Fruit fly (Drosophila melanogaster) whole organism, embryonic: Measurements from ENCODE around the gene CG12945.
A peak's percentile ranks its signal among the peaks of the same experiment; 100 is the strongest.

Experiments used
- ATbp ChIP-seq: fragments of 200-800 bp; sonication (Bioruptor generic); optimal IDR thresholded peaks from 2 replicates; lab custom pipeline; 2017; ENCODE audit warnings: missing biosample characterization, mild to moderate bottlenecking, missing genetic modification characterization, missing genetic modification reagents
- Bgb ChIP-seq: fragments of 200-800 bp; sonication (Bioruptor generic); IDR thresholded peaks from 2 replicates; pipeline ENCODE4 v1.3.6; 2022; ENCODE audit warnings: missing biosample characterization, missing genetic modification characterization; ENCODE audit not compliant: partially characterized antibody
- CG10209 ChIP-seq: fragments of 200-800 bp; sonication (Bioruptor generic); optimal IDR thresholded peaks from 3 replicates; lab custom pipeline; 2017; ENCODE audit warnings: missing biosample characterization, mild to moderate bottlenecking, missing genetic modification characterization, missing genetic modification reagents
- CG10959 ChIP-seq: fragments of 200-800 bp; sonication (Bioruptor generic); IDR thresholded peaks from 2 replicates; pipeline ENCODE4 v1.3.6; 2022; ENCODE audit warnings: missing biosample characterization, missing genetic modification characterization
- CG11504 ChIP-seq: fragments of 200-800 bp; sonication (Bioruptor generic); optimal IDR thresholded peaks from 3 replicates; lab custom pipeline; 2019; ENCODE audit warnings: missing biosample characterization, mild to moderate bottlenecking, missing genetic modification characterization, moderate library complexity
- CG12299 ChIP-seq: fragments of 200-800 bp; sonication (Bioruptor generic); optimal IDR thresholded peaks from 2 replicates; lab custom pipeline; 2018; ENCODE audit warnings: missing biosample characterization, mild to moderate bottlenecking, missing genetic modification characterization
- CG12769 ChIP-seq: fragments of 200-800 bp; sonication (Bioruptor generic); optimal IDR thresholded peaks from 2 replicates; lab custom pipeline; 2019; ENCODE audit warnings: missing biosample characterization, mild to moderate bottlenecking, missing genetic modification characterization, moderate library complexity
- CG14050 ChIP-seq: fragments of 200-800 bp; sonication (Bioruptor generic); IDR thresholded peaks from 3 replicates; pipeline ENCODE4 v1.3.6; 2022; ENCODE audit warnings: missing biosample characterization, missing genetic modification characterization
- CG1647 ChIP-seq: fragments of 200-800 bp; sonication (Bioruptor generic); optimal IDR thresholded peaks from 3 replicates; lab custom pipeline; 2016; ENCODE audit warnings: missing biosample characterization, missing genetic modification characterization
- CG17802 ChIP-seq: fragments of 200-800 bp; sonication (Bioruptor generic); optimal IDR thresholded peaks from 2 replicates; lab custom pipeline; 2018; ENCODE audit warnings: missing biosample characterization, mild to moderate bottlenecking, missing genetic modification characterization, moderate library complexity
- CG18011 ChIP-seq: fragments of 200-800 bp; sonication (Bioruptor generic); optimal IDR thresholded peaks from 2 replicates; lab custom pipeline; 2017; ENCODE audit warnings: missing biosample characterization, missing genetic modification characterization, mild to moderate bottlenecking, moderate library complexity, missing genotype
- CG2129 ChIP-seq: fragments of 200-800 bp; sonication (Bioruptor generic); IDR thresholded peaks from 2 replicates; pipeline ENCODE4 v1.3.6; 2022; ENCODE audit warnings: missing biosample characterization, missing genetic modification characterization; ENCODE audit not compliant: partially characterized antibody
- CG2199 ChIP-seq: fragments of 200-800 bp; sonication (Bioruptor generic); IDR thresholded peaks from 3 replicates; pipeline ENCODE4 v1.3.6; 2022; ENCODE audit warnings: missing biosample characterization, missing genetic modification characterization
- CG31388 ChIP-seq: fragments of 200-800 bp; sonication (Bioruptor generic); optimal IDR thresholded peaks from 2 replicates; lab custom pipeline; 2016; ENCODE audit warnings: missing biosample characterization, missing genetic modification characterization
- CG3726 ChIP-seq: fragments of 200-800 bp; sonication (Bioruptor generic); IDR thresholded peaks from 3 replicates; pipeline ENCODE4, ENCODE4 v1.3.6; 2022; ENCODE audit warnings: missing biosample characterization, missing genetic modification characterization
- CG4404 ChIP-seq: fragments of 200-800 bp; sonication (Bioruptor generic); IDR thresholded peaks from 2 replicates; pipeline ENCODE4 v1.3.6; 2022; ENCODE audit warnings: missing biosample characterization, missing genetic modification characterization
- CG4820 ChIP-seq: fragments of 200-800 bp; sonication (Bioruptor generic); optimal IDR thresholded peaks from 3 replicates; lab custom pipeline; 2016; ENCODE audit warnings: missing biosample characterization, missing genetic modification characterization
- CG6175 ChIP-seq: fragments of 200-800 bp; sonication (Bioruptor generic); IDR thresholded peaks from 3 replicates; pipeline ENCODE4 v1.3.6; 2022; ENCODE audit warnings: missing biosample characterization, missing genetic modification characterization
- CG6813 ChIP-seq: fragments of 200-800 bp; sonication (Bioruptor generic); optimal IDR thresholded peaks from 2 replicates; lab custom pipeline; 2017; ENCODE audit warnings: missing biosample characterization, missing genetic modification characterization, mild to moderate bottlenecking, moderate library complexity, missing genetic modification reagents
- CG7839 ChIP-seq: fragments of 200-800 bp; sonication (Bioruptor generic); optimal IDR thresholded peaks from 3 replicates; lab custom pipeline; 2018; ENCODE audit warnings: missing biosample characterization, mild to moderate bottlenecking, missing genetic modification characterization, moderate library complexity
- CG8281 ChIP-seq: fragments of 200-800 bp; sonication (Bioruptor generic); optimal IDR thresholded peaks from 2 replicates; lab custom pipeline; 2018; ENCODE audit warnings: missing biosample characterization, mild to moderate bottlenecking, missing genetic modification characterization, moderate library complexity
- CG8944 ChIP-seq: fragments of 200-800 bp; sonication (Bioruptor generic); optimal IDR thresholded peaks from 3 replicates; lab custom pipeline; 2016; ENCODE audit warnings: missing biosample characterization, missing genetic modification characterization
- CG9437 ChIP-seq: fragments of 200-800 bp; sonication (Bioruptor generic); optimal IDR thresholded peaks from 2 replicates; lab custom pipeline; 2018; ENCODE audit warnings: missing biosample characterization, mild to moderate bottlenecking, missing genetic modification characterization
- CG9727 ChIP-seq: fragments of 200-800 bp; sonication (Bioruptor generic); optimal IDR thresholded peaks from 3 replicates; lab custom pipeline; 2017; ENCODE audit warnings: missing biosample characterization, mild to moderate bottlenecking, missing genetic modification characterization
- Camta ChIP-seq: fragments of 200-800 bp; sonication (Bioruptor generic); optimal IDR thresholded peaks from 2 replicates; lab custom pipeline; 2016; ENCODE audit warnings: missing biosample characterization, missing genetic modification characterization
- Dfd ChIP-seq, 2 experiments: fragments of >200 bp; optimal IDR thresholded peaks; 2 replicates each; lab custom pipeline; 2017; ENCODE audit warnings: missing biosample characterization in 2 of 2, missing genetic modification characterization in 2 of 2
- Gsc ChIP-seq: fragments of 200-800 bp; sonication (Bioruptor generic); IDR thresholded peaks from 2 replicates; pipeline ENCODE4 v1.3.6; 2022; ENCODE audit warnings: missing biosample characterization, missing genetic modification characterization
- HLH54F ChIP-seq: fragments of 200-800 bp; sonication (Bioruptor generic); optimal IDR thresholded peaks from 3 replicates; lab custom pipeline; 2016; ENCODE audit warnings: missing biosample characterization, missing genetic modification characterization
- Hand ChIP-seq: fragments of 200-800 bp; sonication (Bioruptor generic); optimal IDR thresholded peaks from 2 replicates; lab custom pipeline; 2017; ENCODE audit warnings: mild to moderate bottlenecking, missing biosample characterization, missing genetic modification reagents, missing genetic modification characterization
- HmgZ ChIP-seq: fragments of 200-800 bp; sonication (Bioruptor generic); optimal IDR thresholded peaks from 2 replicates; lab custom pipeline; 2018; ENCODE audit warnings: missing biosample characterization, mild to moderate bottlenecking, missing genetic modification characterization
- Sry-δ ChIP-seq: fragments of 200-800 bp; sonication (Bioruptor generic); optimal IDR thresholded peaks from 2 replicates; lab custom pipeline; 2016; ENCODE audit warnings: missing biosample characterization, missing genetic modification characterization
- abd-A ChIP-seq: fragments of 200-800 bp; sonication (Bioruptor generic); optimal IDR thresholded peaks from 3 replicates; lab custom pipeline; 2019; ENCODE audit warnings: missing biosample characterization, mild to moderate bottlenecking, missing genetic modification characterization, moderate library complexity
- bab2 ChIP-seq: fragments of 200-800 bp; sonication (Bioruptor generic); optimal IDR thresholded peaks from 2 replicates; lab custom pipeline; 2016; ENCODE audit warnings: missing biosample characterization, missing genetic modification characterization
- ewg ChIP-seq: fragments of 200-800 bp; sonication (Bioruptor generic); optimal IDR thresholded peaks from 3 replicates; lab custom pipeline; 2017; ENCODE audit warnings: mild to moderate bottlenecking, missing biosample characterization, missing genetic modification reagents, missing genetic modification characterization
- fd3F ChIP-seq: fragments of 200-800 bp; sonication (Bioruptor generic); optimal IDR thresholded peaks from 2 replicates; lab custom pipeline; 2018; ENCODE audit warnings: missing biosample characterization, mild to moderate bottlenecking, missing genetic modification characterization, moderate library complexity
- gsb ChIP-seq: fragments of 200-800 bp; sonication (Bioruptor generic); IDR thresholded peaks from 2 replicates; pipeline ENCODE4 v1.3.6; 2022; ENCODE audit warnings: missing biosample characterization, missing genetic modification characterization
- her ChIP-seq: fragments of 200-800 bp; sonication (Bioruptor generic); optimal IDR thresholded peaks from 2 replicates; lab custom pipeline; 2016; ENCODE audit warnings: missing biosample characterization, missing genetic modification characterization
- jumu ChIP-seq: fragments of 200-800 bp; sonication (Bioruptor generic); optimal IDR thresholded peaks from 3 replicates; lab custom pipeline; 2016; ENCODE audit warnings: missing biosample characterization, missing genetic modification characterization
- lmd ChIP-seq: fragments of 200-800 bp; sonication (Bioruptor generic); IDR thresholded peaks from 2 replicates; pipeline ENCODE4 v1.3.6; 2022; ENCODE audit warnings: missing biosample characterization, missing genetic modification characterization
- pnt ChIP-seq: fragments of 200-800 bp; sonication (Bioruptor generic); optimal IDR thresholded peaks from 3 replicates; lab custom pipeline; 2016; ENCODE audit warnings: missing biosample characterization, missing genetic modification characterization
- pum ChIP-seq: fragments of 200-800 bp; sonication (Bioruptor generic); optimal IDR thresholded peaks from 2 replicates; lab custom pipeline; 2016; ENCODE audit warnings: missing biosample characterization, missing genetic modification characterization
- schlank ChIP-seq: fragments of 200-800 bp; sonication (Bioruptor generic); optimal IDR thresholded peaks from 2 replicates; lab custom pipeline; 2018; ENCODE audit warnings: missing biosample characterization, mild to moderate bottlenecking, missing genetic modification characterization
- sens-2 ChIP-seq: fragments of 200-800 bp; sonication (Bioruptor generic); IDR thresholded peaks from 2 replicates; pipeline ENCODE4 v1.3.6; 2022; ENCODE audit warnings: missing biosample characterization, missing genetic modification characterization
- seq ChIP-seq: fragments of 200-800 bp; sonication (Bioruptor generic); IDR thresholded peaks from 2 replicates; pipeline ENCODE4 v1.3.6; 2022; ENCODE audit warnings: missing biosample characterization, missing genetic modification characterization
- tx ChIP-seq: fragments of 200-800 bp; sonication (Bioruptor generic); optimal IDR thresholded peaks from 2 replicates; lab custom pipeline; 2016; ENCODE audit warnings: missing biosample characterization, missing genetic modification characterization
- unc-4 ChIP-seq: fragments of 200-800 bp; sonication (Bioruptor generic); IDR thresholded peaks from 2 replicates; pipeline ENCODE4 v1.3.6; 2022; ENCODE audit warnings: missing biosample characterization, missing genetic modification characterization; ENCODE audit not compliant: partially characterized antibody
- unpg ChIP-seq: fragments of 200-800 bp; sonication (Bioruptor generic); optimal IDR thresholded peaks from 3 replicates; lab custom pipeline; 2018; ENCODE audit warnings: missing biosample characterization, mild to moderate bottlenecking, missing genetic modification characterization, moderate library complexity
- usp ChIP-seq: fragments of >200 bp; optimal IDR thresholded peaks from 2 replicates; lab custom pipeline; 2017; ENCODE audit warnings: missing biosample characterization, missing genetic modification characterization
- vfl ChIP-seq: fragments of 200-800 bp; sonication (Bioruptor generic); optimal IDR thresholded peaks from 2 replicates; lab custom pipeline; 2016; ENCODE audit warnings: missing biosample characterization, missing genetic modification characterization
- wor ChIP-seq: fragments of 200-800 bp; sonication (Bioruptor generic); IDR thresholded peaks from 2 replicates; pipeline ENCODE4 v1.3.6; 2022; ENCODE audit warnings: missing biosample characterization, missing genetic modification characterization

Gene CG12945

dm6 chr3R:9771519-9771972 lies 19.5 kb downstream of the CG12945 start, which contains the start of gene CG9471 (continued):
- TF ChIP-seq gsb (GFP tag; lab: Robert Waterston, UW) (peak; percentile 80), CG7839 (tag; lab: Kevin White, UChicago) (peak; percentile 92), CG6175 (peak; percentile 67; the same call in 1 of the 3 replicates), usp (no peak), CG2199 (GFP tag; lab: Robert Waterston, UW) (0 out of 3 replicates have a peak, but pooled peaks have one; percentile 52), Hand (GFP tag; lab: Kevin White, UChicago) (peak; percentile 93), seq (peak; percentile 92), Sry-δ (GFP tag; lab: Kevin White, UChicago) (peak; percentile 49), CG8944 (GFP tag; lab: Kevin White, UChicago) (peak; percentile 88), CG9437 (peak; percentile 82), CG11504 (peak; percentile 92), CG18011 (GFP tag; lab: Kevin White, UChicago) (peak; percentile 72), CG8281 (tag; lab: Kevin White, UChicago) (peak; percentile 68), ATbp (GFP tag; lab: Kevin White, UChicago) (peak; percentile 88), CG12299 (tag; lab: Kevin White, UChicago) (peak; percentile 92), schlank (tag; lab: Kevin White, UChicago) (peak; percentile 84), wor (GFP tag; lab: Robert Waterston, UW) (peak; percentile 83), lmd (GFP tag; lab: Robert Waterston, UW) (peak; percentile 92), abd-A (tag; lab: Kevin White, UChicago) (no peak), CG10209 (GFP tag; lab: Kevin White, UChicago) (peak; percentile 90), unpg (GFP tag; lab: Kevin White, UChicago) (peak; percentile 94), HmgZ (tag; lab: Kevin White, UChicago) (peak; percentile 96), bab2 (peak; percentile 87), CG6813 (GFP tag; lab: Kevin White, UChicago) (peak; percentile 74), CG31388 (GFP tag; lab: Kevin White, UChicago) (peak; percentile 57), CG3726 (GFP tag; lab: Robert Waterston, UW) (peak; percentile 85; the same call in 2 of the 3 replicates), jumu (peak; percentile 86), Bgb (peak; percentile 15; the same call in 1 of the 2 replicates), Camta (peak; percentile 87), CG17802 (peak; percentile 50), sens-2 (peak; percentile 85), tx (GFP tag; lab: Kevin White, UChicago) (peak; percentile 88), ewg (GFP tag; lab: Kevin White, UChicago) (peak; percentile 69), CG10959 (GFP tag; lab: Robert Waterston, UW) (peak; percentile 81), pnt (GFP tag; lab: Kevin White, UChicago) (peak; percentile 89), CG12769 (tag; lab: Kevin White, UChicago) (peak; percentile 92), CG2129 (GFP tag; lab: Robert Waterston, UW) (no peak), HLH54F (GFP tag; lab: Kevin White, UChicago) (peak; percentile 90), pum (GFP tag; lab: Kevin White, UChicago) (peak; percentile 88), fd3F (GFP tag; lab: Kevin White, UChicago) (peak; percentile 89), CG14050 (GFP tag; lab: Robert Waterston, UW) (peak; percentile 90), Gsc (GFP tag; lab: Robert Waterston, UW) (peak; percentile 70), CG1647 (peak; percentile 85), CG9727 (GFP tag; lab: Kevin White, UChicago) (peak; percentile 92), her (GFP tag; lab: Kevin White, UChicago) (peak; percentile 81), CG4820 (GFP tag; lab: Kevin White, UChicago) (peak; percentile 89), vfl (GFP tag; lab: Kevin White, UChicago) (peak; percentile 82), CG4404 (GFP tag; lab: Robert Waterston, UW) (peak; percentile 79), unc-4 (no peak), Dfd (GFP tag; optimal IDR thresholded peaks at IDR 0.05; lab: Kevin White, UChicago) (no peak)
